Fruit fly (Drosophila melanogaster) whole organism: ENCODE results near the gene Tango5.

Experiments
- CG8478 ChIP-seq: fragments of >200 bp; optimal IDR thresholded peaks from 2 replicates; lab custom pipeline; 2018; ENCODE audit warnings: inconsistent platforms
- pan ChIP-seq: fragments of >200 bp; optimal IDR thresholded peaks from 2 replicates; lab custom pipeline; 2017
- psq ChIP-seq: fragments of >200 bp; optimal IDR thresholded peaks from 2 replicates; lab custom pipeline; 2017
- usp ChIP-seq: fragments of >200 bp; optimal IDR thresholded peaks from 2 replicates; lab custom pipeline; 2017; ENCODE audit warnings: missing biosample characterization, missing genetic modification characterization, mixed read lengths

- TF ChIP-seq usp (GFP tag; lab: Kevin White, UChicago) (no peak), pan (lab: Kevin White, UChicago) (no peak), psq (lab: Kevin White, UChicago) (no peak), CG8478 (lab: Kevin White, UChicago) (no peak)
Measured at dm6 chrX:10764206-10764605, at the start of gene Tango5.
